Fruit fly (Drosophila melanogaster): ENCODE data around the gene MRP.

Gene MRP

dm6 chr2L:12750060-12750459, 31.2 kb downstream of the MRP start:
- TF ChIP-seq dl (GFP tag; optimal IDR thresholded peaks at IDR 0.05; ENCODE audit: insufficient read depth in 1 of 2, partially characterized antibody in 2 of 2) (no peak), Dfd (GFP tag; optimal IDR thresholded peaks at IDR 0.05) (no peak)

dm6 chr2L:12756417-12756816, 37.6 kb downstream of the MRP start:
- TF ChIP-seq Jra (GFP tag; optimal IDR thresholded peaks at IDR 0.05) (no peak), foxo (GFP tag; optimal IDR thresholded peaks at IDR 0.05) (peak in 1 of 2 experiments; percentile 1)

dm6 chr2L:12761740-12762139, 42.9 kb downstream of the MRP start, which contains the start of gene CG15483:
Gene CG15483 (minus strand): TSS chr2L:12761840.
- no peak for TF ChIP-seq rgr (GFP tag; optimal IDR thresholded peaks at IDR 0.05)

- TF ChIP-seq Sp1 (GFP tag; optimal IDR thresholded peaks at IDR 0.05) (no peak), Jra (GFP tag; optimal IDR thresholded peaks at IDR 0.05) (no peak), Hr78 (GFP tag; optimal IDR thresholded peaks at IDR 0.05) (no peak), usp (GFP tag; optimal IDR thresholded peaks at IDR 0.05) (no peak), Abd-B (GFP tag; optimal IDR thresholded peaks at IDR 0.05) (no peak), fru (GFP tag; optimal IDR thresholded peaks at IDR 0.05) (no peak), Mio (GFP tag; optimal IDR thresholded peaks at IDR 0.05) (no peak), Vsx2 (GFP tag; optimal IDR thresholded peaks at IDR 0.05; ENCODE audit: partially characterized antibody) (no peak), ey (GFP tag; optimal IDR thresholded peaks at IDR 0.05) (no peak), Myc (optimal IDR thresholded peaks at IDR 0.05) (no peak), h (GFP tag; optimal IDR thresholded peaks at IDR 0.05) (no peak), CG9705 (GFP tag; optimal IDR thresholded peaks at IDR 0.05) (no peak), HLH106 (tag; optimal IDR thresholded peaks at IDR 0.05) (no peak), Hr83 (GFP tag; optimal IDR thresholded peaks at IDR 0.05; ENCODE audit: poor library complexity, severe bottlenecking) (no peak)
Measured at dm6 chr2L:12771812-12772211, 53.0 kb downstream of the MRP start.

dm6 chr2L:12780624-12781023, 61.8 kb downstream of the MRP start:
- no peak for TF ChIP-seq Dfd (GFP tag; optimal IDR thresholded peaks at IDR 0.05)
- TF ChIP-seq Myc (optimal IDR thresholded peaks at IDR 0.05): no peak
- no peak for TF ChIP-seq br (GFP tag; optimal IDR thresholded peaks at IDR 0.05)
- no peak for TF ChIP-seq foxo (GFP tag; optimal IDR thresholded peaks at IDR 0.05)
- TF ChIP-seq HLH106 (tag; optimal IDR thresholded peaks at IDR 0.05): no peak
- no peak for TF ChIP-seq brk (GFP tag; optimal IDR thresholded peaks at IDR 0.05)
- no peak for TF ChIP-seq OdsH (GFP tag; optimal IDR thresholded peaks at IDR 0.05)
- no peak for TF ChIP-seq woc (GFP tag; optimal IDR thresholded peaks at IDR 0.05)
- no peak for TF ChIP-seq ey (GFP tag; optimal IDR thresholded peaks at IDR 0.05)

- TF ChIP-seq Jra (GFP tag; optimal IDR thresholded peaks at IDR 0.05): no peak
- no peak for TF ChIP-seq dsf (GFP tag; optimal IDR thresholded peaks at IDR 0.05; ENCODE audit: borderline replicate concordance)
- TF ChIP-seq Hr83 (GFP tag; optimal IDR thresholded peaks at IDR 0.05; ENCODE audit: poor library complexity, severe bottlenecking): no peak
- TF ChIP-seq CrebA (GFP tag; optimal IDR thresholded peaks at IDR 0.05; ENCODE audit: borderline replicate concordance): no peak
- no peak for TF ChIP-seq br (GFP tag; optimal IDR thresholded peaks at IDR 0.05)
- no peak for TF ChIP-seq Rel (GFP tag; optimal IDR thresholded peaks at IDR 0.05)
- TF ChIP-seq Rel (tag; optimal IDR thresholded peaks at IDR 0.05): no peak
- TF ChIP-seq psq (GFP tag; optimal IDR thresholded peaks at IDR 0.05): no peak
- TF ChIP-seq N (GFP tag; optimal IDR thresholded peaks at IDR 0.05): no peak
Measured at dm6 chr2L:12803461-12803860, 84.6 kb downstream of the MRP start.
